Worm (Caenorhabditis elegans): ENCODE results near the gene mboa-2.

Gene mboa-2

DNA sequence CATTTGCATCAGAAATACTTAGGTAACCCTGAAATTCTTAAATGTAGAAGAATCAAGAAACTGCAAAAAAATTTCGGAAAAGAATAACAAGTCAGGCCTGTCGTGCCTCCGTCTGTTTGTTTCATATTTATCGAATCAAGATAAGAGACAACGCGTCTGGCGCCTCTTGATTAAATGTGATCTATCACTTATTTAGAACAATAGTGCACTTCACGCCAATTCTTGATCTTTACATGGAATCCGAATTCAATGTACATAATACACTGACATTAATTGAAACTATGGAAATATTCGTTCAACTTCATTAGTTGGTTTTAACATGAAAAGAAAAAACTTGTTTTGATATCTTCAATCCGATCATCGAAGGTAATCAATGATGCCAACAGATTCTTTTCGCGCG, at the start of gene mboa-2:
mboa-2 (minus strand) TSS at position 28 of the 400 bp plus-strand sequence.
- TF ChIP-seq unc-62 (GFP tag; optimal IDR thresholded peaks at IDR 0.05), result no peak

DNA sequence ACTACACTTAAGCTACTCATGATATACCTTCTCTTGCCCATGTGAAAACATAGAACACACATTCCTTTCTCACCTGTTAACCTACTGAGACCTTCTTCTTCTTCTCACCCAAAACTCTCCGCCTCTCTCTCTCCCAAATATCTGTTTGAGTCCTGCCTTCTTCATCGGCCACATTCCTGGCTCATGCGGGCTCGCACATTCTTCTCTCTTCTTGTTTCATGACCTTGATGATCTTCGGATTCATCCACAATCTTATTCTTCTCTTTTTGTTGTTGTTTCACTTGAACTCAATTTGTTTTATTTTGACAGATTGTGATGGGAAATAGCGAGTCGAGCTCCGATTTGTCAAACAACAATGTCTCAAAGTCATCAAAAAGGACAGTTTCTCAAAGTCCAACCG, 49.6 kb upstream of the mboa-2 start, which contains the start of gene T19C4.5:
T19C4.5 (plus strand) TSS at position 308 of the 400 bp plus-strand sequence.
- TF ChIP-seq unc-62 (GFP tag; optimal IDR thresholded peaks at IDR 0.05), result no peak

DNA sequence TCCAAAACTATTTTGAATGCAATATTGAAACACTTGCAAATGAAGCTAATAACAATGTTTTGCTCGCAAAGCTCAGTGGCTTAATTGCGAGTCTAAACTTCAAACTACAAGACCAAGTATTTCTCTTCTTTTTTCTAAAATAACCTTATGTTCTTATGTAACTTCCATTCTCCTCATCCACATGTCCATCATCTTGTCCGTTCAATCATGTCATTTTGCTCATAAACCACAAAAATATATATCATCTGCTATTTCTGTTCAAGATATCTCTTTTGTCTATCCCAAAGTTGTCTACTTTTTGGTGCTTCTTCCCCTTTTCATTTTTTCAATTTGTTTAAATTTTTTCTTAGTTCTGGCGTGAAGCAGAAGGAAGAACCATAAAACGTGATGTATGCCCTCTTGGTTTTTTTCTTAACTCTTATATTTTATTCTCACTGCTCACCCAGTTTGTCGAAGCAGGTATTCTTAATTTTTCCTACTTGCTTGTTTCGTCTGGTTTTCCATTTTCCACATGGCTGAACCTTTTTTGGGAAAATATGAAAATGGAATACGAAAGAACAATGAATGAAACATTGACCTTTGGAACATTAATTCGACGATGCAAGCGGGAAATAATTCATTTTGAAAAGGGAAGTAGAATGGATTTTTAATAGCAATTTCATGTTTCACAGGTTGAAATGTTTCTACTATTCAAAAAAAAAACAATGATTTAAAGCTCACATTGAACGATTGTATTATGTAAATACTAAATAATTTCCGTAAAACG, 48.5 kb upstream of the mboa-2 start:
- TF ChIP-seq unc-62 (GFP tag; optimal IDR thresholded peaks at IDR 0.05), result no peak

DNA sequence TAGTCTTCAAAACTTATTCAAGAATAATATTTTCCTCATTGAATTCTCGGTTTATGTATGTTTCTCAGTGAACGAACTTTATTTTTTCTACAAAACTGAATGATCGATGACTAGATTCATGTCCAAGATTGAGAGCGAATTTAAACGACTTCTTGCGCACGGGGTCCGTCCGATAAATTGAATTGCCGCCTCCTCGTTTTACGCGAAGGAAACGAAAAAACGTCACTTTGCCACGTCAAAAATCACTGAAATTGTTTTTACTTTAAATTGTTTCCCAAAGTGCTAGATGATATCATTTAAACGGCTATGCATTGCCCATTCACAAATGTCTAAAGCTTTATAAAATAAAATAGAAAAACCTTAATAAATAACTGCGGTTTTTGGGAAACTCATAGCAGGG, 45.5 kb upstream of the mboa-2 start:
- no peak for TF ChIP-seq unc-62 (GFP tag; optimal IDR thresholded peaks at IDR 0.05)

DNA sequence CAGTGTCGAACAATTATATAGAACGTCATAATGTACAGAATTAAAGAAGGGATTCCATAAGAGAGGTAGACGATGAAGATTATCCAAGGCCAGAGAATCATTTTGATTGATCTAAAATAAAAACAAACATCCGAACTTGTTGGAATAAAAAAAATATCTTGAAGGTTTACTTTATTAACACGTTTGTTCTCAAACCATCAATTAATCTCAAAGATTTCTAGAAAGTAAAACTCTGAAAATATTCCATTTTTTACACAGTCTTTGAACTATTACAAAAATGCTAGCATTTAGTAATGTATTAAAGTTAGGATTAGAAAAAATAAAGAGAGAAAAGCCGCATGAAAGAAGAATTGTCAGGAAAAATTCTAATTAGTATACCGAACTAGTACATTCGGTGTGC, 42.2 kb upstream of the mboa-2 start, which contains the start of gene srg-40:
srg-40 (minus strand) TSS at position 101 of the 400 bp plus-strand sequence.
- no peak for TF ChIP-seq unc-62 (GFP tag; optimal IDR thresholded peaks at IDR 0.05)

DNA sequence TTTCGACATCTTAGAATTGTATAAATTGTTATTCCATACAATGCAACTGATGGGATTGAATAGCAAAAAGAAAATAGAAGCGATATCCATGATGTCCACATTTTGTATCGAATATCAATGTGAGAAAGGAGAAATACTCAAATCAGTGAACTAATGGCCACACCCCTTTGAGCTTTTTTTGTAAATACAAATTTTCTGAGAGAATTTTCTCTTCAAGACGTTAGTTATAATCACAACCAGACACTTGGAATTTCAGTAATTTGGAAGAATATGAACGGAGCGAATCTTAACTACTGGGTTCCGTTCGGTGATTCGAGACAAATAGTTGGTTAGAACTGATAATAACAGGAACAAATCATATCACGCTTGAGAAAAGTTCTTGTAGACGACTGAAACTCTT, 39.5 kb upstream of the mboa-2 start, which contains the start of gene srg-41:
srg-41 (minus strand) TSS at position 101 of the 400 bp plus-strand sequence.
- no peak for TF ChIP-seq unc-62 (GFP tag; optimal IDR thresholded peaks at IDR 0.05)

DNA sequence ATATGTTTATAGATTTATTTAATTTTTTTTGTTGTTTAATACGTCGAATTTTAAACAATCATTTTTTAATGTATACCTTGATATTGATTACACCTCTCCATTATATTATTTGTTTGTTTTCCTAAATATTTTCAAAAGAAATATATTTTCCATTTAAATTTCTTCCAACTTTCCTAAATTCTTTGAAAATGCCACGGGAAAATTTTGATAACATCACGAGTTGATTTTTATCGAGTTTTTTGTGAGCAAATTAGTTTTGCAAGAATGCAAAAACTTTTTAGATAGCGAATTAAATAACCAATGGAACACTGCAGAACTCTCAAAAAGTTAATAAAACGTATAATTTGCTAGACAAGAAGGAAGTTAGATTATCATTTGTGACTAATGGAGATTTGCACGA, 35.7 kb upstream of the mboa-2 start, which contains the start of gene srg-42:
srg-42 (minus strand) TSS at position 101 of the 400 bp plus-strand sequence.
- no peak for TF ChIP-seq unc-62 (GFP tag; optimal IDR thresholded peaks at IDR 0.05)

DNA sequence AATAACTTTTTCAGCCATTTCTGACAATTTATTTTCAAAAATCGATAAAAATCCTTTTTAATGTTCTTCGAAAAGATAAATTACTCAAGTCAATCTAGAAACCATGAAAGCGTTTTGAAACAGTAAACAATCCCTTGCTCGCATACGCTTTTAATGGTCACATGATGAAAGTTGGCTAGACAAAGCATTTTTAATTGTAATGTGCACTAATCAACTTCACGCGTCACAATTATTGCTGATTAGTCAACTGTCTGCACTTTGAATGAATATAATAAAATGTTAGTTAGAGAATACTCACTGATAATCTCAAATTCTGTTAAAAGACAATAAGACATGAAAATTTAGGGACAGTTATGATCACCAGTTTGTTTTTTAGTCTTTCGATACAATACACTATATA, 34.3 kb upstream of the mboa-2 start:
- no peak for TF ChIP-seq unc-62 (GFP tag; optimal IDR thresholded peaks at IDR 0.05)

DNA sequence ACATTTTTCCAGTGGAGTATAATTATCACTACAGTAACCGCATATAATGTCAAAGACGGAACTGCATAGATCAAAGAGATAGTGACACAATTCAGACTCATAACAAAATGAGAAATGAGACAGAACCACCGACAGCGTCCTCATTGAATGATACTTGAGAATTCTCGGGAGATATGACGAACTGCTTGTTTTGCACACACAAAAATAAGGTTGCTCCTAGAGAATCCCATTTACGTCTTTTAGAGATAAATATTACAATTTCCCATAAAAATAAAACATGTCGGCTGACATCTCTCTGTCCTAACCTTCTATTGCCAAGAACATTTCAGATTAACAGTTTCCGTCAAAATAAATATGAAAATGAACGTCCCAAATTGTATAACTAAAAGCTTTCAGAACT, 33.3 kb upstream of the mboa-2 start, which contains the start of gene srg-38:
srg-38 (minus strand) TSS at position 101 of the 400 bp plus-strand sequence.
- TF ChIP-seq unc-62 (GFP tag; optimal IDR thresholded peaks at IDR 0.05), result no peak

DNA sequence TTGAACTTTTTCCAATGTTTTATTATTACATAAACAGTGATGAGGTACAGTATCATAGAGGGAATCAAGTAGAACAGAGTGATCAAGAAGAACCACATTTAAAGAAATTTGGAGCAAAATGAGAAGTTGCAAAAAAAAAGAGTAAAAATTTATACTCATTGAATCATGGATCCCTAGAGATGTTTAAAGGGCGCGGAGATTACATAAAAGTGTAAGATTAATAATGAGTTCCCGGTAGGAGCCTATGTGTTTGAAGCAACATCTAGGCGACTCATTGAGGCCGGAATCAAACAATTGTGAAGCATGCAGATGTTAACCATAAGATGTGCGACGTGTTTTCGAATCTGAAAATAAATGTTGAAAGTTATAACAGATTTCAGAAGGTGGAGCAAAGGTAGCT, 30.0 kb upstream of the mboa-2 start, which contains the start of gene srg-39:
srg-39 (minus strand) TSS at position 101 of the 400 bp plus-strand sequence.
- no peak for TF ChIP-seq unc-62 (GFP tag; optimal IDR thresholded peaks at IDR 0.05)

DNA sequence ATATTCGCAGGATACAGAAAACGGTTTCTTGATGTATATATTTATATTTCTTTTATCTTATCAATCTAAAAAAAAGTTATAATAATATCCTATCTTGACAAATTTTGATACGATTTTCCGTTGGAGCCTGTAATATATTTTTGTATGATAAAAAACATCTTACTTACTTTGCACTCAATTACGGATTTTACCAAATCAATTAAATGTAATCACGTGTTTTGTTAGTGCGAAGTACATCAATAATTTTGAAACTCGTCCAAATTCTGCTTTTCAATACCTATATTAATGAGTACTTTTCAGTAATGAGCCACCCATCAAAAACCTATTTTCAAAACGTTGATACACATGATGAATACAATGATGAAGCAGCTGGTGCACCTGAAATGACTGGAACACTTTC, 27.1 kb upstream of the mboa-2 start, which contains the start of gene T19C4.1:
T19C4.1 (plus strand) TSS at position 301 of the 400 bp plus-strand sequence.
- TF ChIP-seq unc-62 (GFP tag; optimal IDR thresholded peaks at IDR 0.05), result no peak

DNA sequence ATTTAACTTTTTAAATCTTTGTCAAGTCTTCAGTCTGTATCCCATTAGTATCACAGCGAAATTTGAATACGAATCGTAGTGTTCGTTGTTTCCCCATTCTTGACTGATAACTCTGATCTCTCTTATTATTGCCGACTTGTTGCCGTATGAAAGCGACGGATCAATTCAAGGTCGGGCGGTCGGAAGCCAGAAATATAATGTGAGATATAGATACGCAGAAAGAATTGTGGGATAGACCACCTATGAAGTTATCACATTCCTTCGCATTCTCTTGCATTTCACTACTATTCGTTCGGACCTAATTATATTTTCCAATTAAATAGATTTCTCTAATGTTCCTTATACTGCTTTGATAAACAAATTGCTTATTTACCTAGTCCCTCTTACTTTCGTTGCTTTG, 26.7 kb upstream of the mboa-2 start:
- TF ChIP-seq unc-62 (GFP tag; optimal IDR thresholded peaks at IDR 0.05), result no peak

DNA sequence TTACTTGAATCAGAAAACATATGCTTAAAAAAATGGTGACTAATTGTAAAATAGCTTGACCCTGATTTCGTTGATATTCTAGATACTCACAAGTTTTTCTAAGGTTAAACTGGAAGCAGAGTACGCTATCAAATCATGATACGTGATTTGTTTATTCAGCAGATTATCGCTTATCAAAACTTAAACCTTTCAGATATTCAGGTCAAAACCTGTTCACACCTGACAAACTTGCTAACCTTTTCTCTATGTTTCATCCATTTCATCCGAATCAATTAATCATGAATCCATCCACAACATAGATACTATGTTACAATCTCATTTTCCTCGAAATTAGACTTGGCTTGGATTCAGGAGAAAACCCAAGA, 25.5 kb upstream of the mboa-2 start:
- no peak for TF ChIP-seq unc-62 (GFP tag; optimal IDR thresholded peaks at IDR 0.05)

DNA sequence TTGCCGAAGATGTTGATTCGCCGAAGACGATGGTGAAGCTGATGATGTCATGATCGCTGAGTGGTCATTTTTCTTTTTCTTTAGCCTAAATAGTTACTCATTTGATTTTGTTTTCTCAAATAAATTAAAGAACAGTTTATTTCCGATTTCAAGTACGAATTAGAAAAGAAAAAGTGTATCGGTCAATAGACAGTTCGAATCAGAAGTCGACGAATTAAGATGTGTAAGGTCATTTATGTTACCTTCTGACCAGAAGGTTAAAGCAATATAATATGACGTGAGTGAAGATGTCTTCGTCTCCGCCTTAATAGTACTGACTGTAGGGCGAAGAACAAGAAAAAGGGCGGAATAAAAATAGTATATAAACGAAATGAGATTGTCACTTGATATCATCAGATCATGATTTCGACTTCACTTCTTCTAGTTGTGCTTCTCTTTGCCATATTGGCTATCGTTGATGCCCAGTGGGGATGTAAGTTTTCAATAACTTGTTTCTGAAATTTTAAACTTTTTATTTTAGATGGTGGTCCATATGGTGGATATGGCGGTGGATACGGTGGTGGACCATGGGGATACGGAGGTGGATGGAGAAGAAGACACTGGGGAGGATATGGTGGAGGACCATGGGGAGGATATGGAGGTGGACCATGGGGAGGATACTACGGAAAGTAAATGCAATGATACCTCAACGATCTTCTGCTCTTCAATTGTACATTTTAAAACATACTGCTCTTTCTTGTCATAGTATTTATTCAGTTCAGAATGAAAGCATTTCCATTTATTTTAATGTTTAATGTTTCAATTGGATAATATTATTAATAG, 24.9 kb upstream of the mboa-2 start, which contains the start of the genes T19C4.24 and nlp-33:
T19C4.24 (minus strand) TSS at position 51 of the 822 bp plus-strand sequence.
nlp-33 (plus strand) TSS at position 389 of the 822 bp plus-strand sequence.
- no peak for TF ChIP-seq unc-62 (GFP tag; optimal IDR thresholded peaks at IDR 0.05)

DNA sequence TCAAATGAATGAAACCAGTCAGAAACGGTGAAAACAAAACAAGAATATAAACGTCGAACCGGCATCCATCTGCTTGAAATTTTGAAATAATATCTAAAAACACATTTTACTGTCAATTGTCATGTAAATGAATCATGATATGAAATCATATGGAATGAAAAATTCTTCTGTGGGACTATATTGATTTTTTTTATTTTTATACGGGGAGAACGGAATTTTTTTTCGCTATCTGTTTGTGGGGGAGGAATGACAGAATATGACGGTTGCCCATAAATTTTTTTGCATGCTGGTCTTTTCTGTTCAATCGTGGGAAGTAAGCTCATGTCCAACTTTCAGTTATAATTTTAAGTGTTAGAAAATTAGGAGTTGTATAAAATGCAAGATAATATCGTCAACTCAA, 22.4 kb upstream of the mboa-2 start, which contains the start of gene C06H2.7:
C06H2.7 (minus strand) TSS at position 101 of the 400 bp plus-strand sequence.
- no peak for TF ChIP-seq unc-62 (GFP tag; optimal IDR thresholded peaks at IDR 0.05)

DNA sequence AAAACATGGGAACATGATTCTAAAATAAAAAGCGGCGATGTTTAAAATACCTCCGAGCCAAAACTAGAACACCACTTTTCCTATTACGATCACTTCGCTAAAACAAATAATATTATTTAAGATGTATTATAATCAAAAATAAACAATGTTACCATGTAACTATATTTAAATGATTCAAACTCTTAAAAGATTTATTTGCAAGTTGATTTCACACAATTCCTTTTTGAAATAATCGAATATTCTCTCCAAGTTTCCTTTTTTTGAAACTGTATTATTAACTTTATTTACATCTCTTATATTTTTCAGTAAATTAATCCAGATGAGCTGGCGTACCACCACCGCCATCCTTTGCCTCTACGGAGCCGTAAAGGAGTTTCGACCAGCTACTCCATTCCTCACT, 18.9 kb upstream of the mboa-2 start, which contains the start of gene folt-1:
folt-1 (plus strand) TSS at position 301 of the 400 bp plus-strand sequence.
- no peak for TF ChIP-seq unc-62 (GFP tag; optimal IDR thresholded peaks at IDR 0.05)

Measured in whole organism, dauer.